Fruit fly (Drosophila melanogaster) whole organism, pupa: ENCODE results near the gene CG7059.

Experiments
- CG10348 ChIP-seq: fragments of 200-800 bp; sonication (Bioruptor generic); IDR thresholded peaks from 2 replicates; pipeline ENCODE4 v1.3.6; 2022; ENCODE audit warnings: missing biosample characterization, missing genetic modification characterization
- CG12605 ChIP-seq: fragments of 200-800 bp; sonication (Bioruptor generic); IDR thresholded peaks from 2 replicates; pipeline ENCODE4 v1.3.6; 2022; ENCODE audit warnings: missing biosample characterization, missing genetic modification characterization
- CG13204 ChIP-seq: fragments of 200-800 bp; sonication (Bioruptor generic); optimal IDR thresholded peaks from 2 replicates; lab custom pipeline; 2018; ENCODE audit warnings: missing biosample characterization, mild to moderate bottlenecking, missing genetic modification characterization, moderate library complexity
- CG14655 ChIP-seq: fragments of 200-800 bp; sonication (Bioruptor generic); optimal IDR thresholded peaks from 3 replicates; lab custom pipeline; 2017; ENCODE audit warnings: mild to moderate bottlenecking, missing biosample characterization, missing genetic modification reagents, missing genetic modification characterization
- CG15710 ChIP-seq: fragments of 200-800 bp; sonication (Bioruptor generic); optimal IDR thresholded peaks from 2 replicates; lab custom pipeline; 2018; ENCODE audit warnings: missing biosample characterization, mild to moderate bottlenecking, missing genetic modification characterization, moderate library complexity
- CG17806 ChIP-seq: fragments of 200-800 bp; sonication (Bioruptor generic); optimal IDR thresholded peaks from 2 replicates; lab custom pipeline; 2018; ENCODE audit warnings: missing biosample characterization, mild to moderate bottlenecking, missing genetic modification characterization, moderate library complexity
- CG32121 ChIP-seq: fragments of 200-800 bp; sonication (Bioruptor generic); IDR thresholded peaks from 2 replicates; pipeline ENCODE4 v1.3.6; 2022; ENCODE audit warnings: missing biosample characterization, missing genetic modification characterization
- CG34367 ChIP-seq: fragments of 200-800 bp; sonication (Bioruptor generic); optimal IDR thresholded peaks from 2 replicates; lab custom pipeline; 2018; ENCODE audit warnings: missing biosample characterization, mild to moderate bottlenecking, missing genetic modification characterization
- CG4496 ChIP-seq: fragments of 200-800 bp; sonication (Bioruptor generic); IDR thresholded peaks from 3 replicates; pipeline ENCODE4 v1.3.6; 2022; ENCODE audit warnings: missing biosample characterization, missing genetic modification characterization
- CG8159 ChIP-seq: fragments of 200-800 bp; sonication (Bioruptor generic); optimal IDR thresholded peaks from 3 replicates; lab custom pipeline; 2018; ENCODE audit warnings: missing biosample characterization, mild to moderate bottlenecking, missing genetic modification characterization, moderate library complexity
- CG8301 ChIP-seq: fragments of 200-800 bp; sonication (Bioruptor generic); optimal IDR thresholded peaks from 2 replicates; lab custom pipeline; 2018; ENCODE audit warnings: missing biosample characterization, mild to moderate bottlenecking, missing genetic modification characterization
- CG9948 ChIP-seq: fragments of 200-800 bp; sonication (Bioruptor generic); optimal IDR thresholded peaks from 2 replicates; lab custom pipeline; 2018; ENCODE audit warnings: missing biosample characterization, mild to moderate bottlenecking, missing genetic modification characterization, moderate library complexity
- D1 ChIP-seq: fragments of 200-800 bp; sonication (Bioruptor generic); optimal IDR thresholded peaks from 2 replicates; lab custom pipeline; 2018; ENCODE audit warnings: missing biosample characterization, mild to moderate bottlenecking, missing genetic modification characterization, moderate library complexity
- EcR ChIP-seq: fragments of 200-800 bp; sonication (Bioruptor generic); optimal IDR thresholded peaks from 3 replicates; lab custom pipeline; 2019; ENCODE audit warnings: missing biosample characterization, missing genetic modification characterization, mild to moderate bottlenecking, moderate library complexity, missing genetic modification reagents
- Ets98B ChIP-seq: fragments of 200-800 bp; sonication (Bioruptor generic); IDR thresholded peaks from 2 replicates; pipeline ENCODE4 v1.3.6; 2022; ENCODE audit warnings: missing biosample characterization, missing genetic modification characterization
- Pif1A ChIP-seq: fragments of 200-800 bp; sonication (Bioruptor generic); optimal IDR thresholded peaks from 3 replicates; lab custom pipeline; 2016; ENCODE audit warnings: missing biosample characterization, missing genetic modification characterization
- Pif1B ChIP-seq: fragments of 200-800 bp; sonication (Bioruptor generic); optimal IDR thresholded peaks from 3 replicates; lab custom pipeline; 2016; ENCODE audit warnings: missing biosample characterization, missing genetic modification characterization
- Snoo ChIP-seq: fragments of 200-800 bp; sonication (Bioruptor generic); optimal IDR thresholded peaks from 3 replicates; lab custom pipeline; 2017; ENCODE audit warnings: missing biosample characterization, mild to moderate bottlenecking, missing genetic modification characterization, inconsistent platforms
- fd96Ca ChIP-seq: fragments of 200-800 bp; sonication (Bioruptor generic); IDR thresholded peaks from 3 replicates; pipeline ENCODE4 v1.3.6; 2022; ENCODE audit warnings: missing biosample characterization, missing genetic modification characterization
- gl ChIP-seq: fragments of 200-800 bp; sonication (Bioruptor generic); optimal IDR thresholded peaks from 2 replicates; lab custom pipeline; 2018; ENCODE audit warnings: missing biosample characterization, mild to moderate bottlenecking, missing genetic modification characterization
- rn ChIP-seq: fragments of 200-800 bp; sonication (Bioruptor generic); IDR thresholded peaks from 2 replicates; pipeline ENCODE4 v1.3.6; 2022; ENCODE audit warnings: missing biosample characterization, missing genetic modification characterization

CG7059 gene

dm6 chr3R:22395409-22396178, 6.0 kb downstream of the CG7059 start:
- no peak for TF ChIP-seq CG8159 (tag; lab: Kevin White, UChicago)
- TF ChIP-seq CG17806, result no peak
- TF ChIP-seq Ets98B (GFP tag; lab: Robert Waterston, UW), result 0 out of 2 replicates have a peak, but pooled peaks have one; percentile 23
- peak; percentile 23 for TF ChIP-seq CG9948 (tag; lab: Kevin White, UChicago)
- peak; percentile 64 for TF ChIP-seq CG8301 (tag; lab: Kevin White, UChicago)
- no peak for TF ChIP-seq CG34367
- peak; percentile 68 for TF ChIP-seq CG14655 (GFP tag; lab: Kevin White, UChicago)
- TF ChIP-seq rn (GFP tag; lab: Robert Waterston, UW), result no peak
- peak; percentile 57; the same call in 1 of the 3 replicates for TF ChIP-seq CG4496 (GFP tag; lab: Robert Waterston, UW)

dm6 chr3R:22396238-22396772, 6.7 kb downstream of the CG7059 start:
- TF ChIP-seq CG10348, result no peak
- no peak for TF ChIP-seq CG32121
- no peak for TF ChIP-seq rn (GFP tag; lab: Robert Waterston, UW)
- no peak for TF ChIP-seq CG17806
- no peak for TF ChIP-seq CG8301 (tag; lab: Kevin White, UChicago)
- TF ChIP-seq CG34367, result no peak
- no peak for TF ChIP-seq CG15710 (tag; lab: Kevin White, UChicago)
- TF ChIP-seq Ets98B (GFP tag; lab: Robert Waterston, UW), result no peak
- no peak for TF ChIP-seq Snoo (tag; lab: Kevin White, UChicago)
- TF ChIP-seq Pif1A (GFP tag; lab: Kevin White, UChicago), result no peak
- TF ChIP-seq D1, result no peak
- no peak for TF ChIP-seq gl (tag; lab: Kevin White, UChicago)
- no peak for TF ChIP-seq CG14655 (GFP tag; lab: Kevin White, UChicago)
- TF ChIP-seq Pif1B (GFP tag; lab: Kevin White, UChicago), result no peak
- TF ChIP-seq CG9948 (tag; lab: Kevin White, UChicago), result no peak

dm6 chr3R:22397068-22397700, 7.6 kb downstream of the CG7059 start:
- TF ChIP-seq CG12605 (GFP tag; lab: Robert Waterston, UW), result no peak
- TF ChIP-seq CG4496 (GFP tag; lab: Robert Waterston, UW), result no peak
- no peak for TF ChIP-seq Ets98B (GFP tag; lab: Robert Waterston, UW)
- no peak for TF ChIP-seq D1
- TF ChIP-seq Pif1A (GFP tag; lab: Kevin White, UChicago), result no peak
- no peak for TF ChIP-seq CG9948 (tag; lab: Kevin White, UChicago)
- no peak for TF ChIP-seq fd96Ca (GFP tag; lab: Robert Waterston, UW)
- TF ChIP-seq Snoo (tag; lab: Kevin White, UChicago), result no peak
- TF ChIP-seq CG17806, result no peak
- no peak for TF ChIP-seq CG10348
- no peak for TF ChIP-seq EcR (GFP tag; lab: Kevin White, UChicago)
- no peak for TF ChIP-seq gl (tag; lab: Kevin White, UChicago)
- TF ChIP-seq rn (GFP tag; lab: Robert Waterston, UW), result no peak
- no peak for TF ChIP-seq CG15710 (tag; lab: Kevin White, UChicago)
- TF ChIP-seq CG8301 (tag; lab: Kevin White, UChicago), result no peak

dm6 chr3R:22400246-22400645, 10.7 kb downstream of the CG7059 start:
- no peak for TF ChIP-seq rn (GFP tag; lab: Robert Waterston, UW)
- TF ChIP-seq Pif1A (GFP tag; lab: Kevin White, UChicago), result peak; percentile 61
- peak; percentile 54 for TF ChIP-seq CG9948 (tag; lab: Kevin White, UChicago)
- peak; percentile 85 for TF ChIP-seq CG14655 (GFP tag; lab: Kevin White, UChicago)
- no peak for TF ChIP-seq CG34367
- TF ChIP-seq CG8159 (tag; lab: Kevin White, UChicago), result peak; percentile 23
- TF ChIP-seq CG32121, result peak; percentile 57; the same call in 1 of the 2 replicates
- TF ChIP-seq CG17806, result no peak
- no peak for TF ChIP-seq CG12605 (GFP tag; lab: Robert Waterston, UW)
- peak; percentile 43 for TF ChIP-seq Pif1B (GFP tag; lab: Kevin White, UChicago)
- peak; percentile 79; the same call in 2 of the 3 replicates for TF ChIP-seq CG4496 (GFP tag; lab: Robert Waterston, UW)
- peak; percentile 85 for TF ChIP-seq CG8301 (tag; lab: Kevin White, UChicago)
- TF ChIP-seq Ets98B (GFP tag; lab: Robert Waterston, UW), result peak; percentile 69

dm6 chr3R:22402355-22402754, 12.8 kb downstream of the CG7059 start, which contains the start of gene CG13856:
Gene CG13856 (plus strand): TSS chr3R:22402655.
- TF ChIP-seq EcR (GFP tag; lab: Kevin White, UChicago) (no peak), Pif1A (GFP tag; lab: Kevin White, UChicago) (no peak), CG8159 (tag; lab: Kevin White, UChicago) (no peak), CG12605 (GFP tag; lab: Robert Waterston, UW) (no peak), CG34367 (no peak), Snoo (tag; lab: Kevin White, UChicago) (no peak), CG10348 (no peak), CG9948 (tag; lab: Kevin White, UChicago) (no peak), CG17806 (no peak), CG14655 (GFP tag; lab: Kevin White, UChicago) (no peak), fd96Ca (GFP tag; lab: Robert Waterston, UW) (no peak), CG13204 (no peak), gl (tag; lab: Kevin White, UChicago) (no peak), CG15710 (tag; lab: Kevin White, UChicago) (no peak), CG32121 (no peak), Ets98B (GFP tag; lab: Robert Waterston, UW) (no peak), Pif1B (GFP tag; lab: Kevin White, UChicago) (no peak), CG4496 (GFP tag; lab: Robert Waterston, UW) (no peak), rn (GFP tag; lab: Robert Waterston, UW) (no peak)
- TF ChIP-seq, all 21 proteins: peak for 0
